Worm (Caenorhabditis elegans): ENCODE data around the gene Y51H7C.1.

- no peak for TF ChIP-seq lin-15B (tag; optimal IDR thresholded peaks at IDR 0.05)
- no peak for TF ChIP-seq nhr-12 (tag; optimal IDR thresholded peaks at IDR 0.05)
- no peak for TF ChIP-seq elt-1 (tag; optimal IDR thresholded peaks at IDR 0.05)
- no peak for TF ChIP-seq nhr-237 (tag; optimal IDR thresholded peaks at IDR 0.05)
- TF ChIP-seq R02D3.7 (tag; optimal IDR thresholded peaks at IDR 0.05), result no peak
- no peak for TF ChIP-seq ceh-82 (tag; optimal IDR thresholded peaks at IDR 0.05)
Observed at ce11 chrII:1438336-1438589, 29.3 kb upstream of the Y51H7C.1 start, which contains the start of gene Y51H7C.3.

Data from whole organism, L3 larva.